Fruit fly (Drosophila melanogaster): Measurements from ENCODE around the gene Rcd-1.

dm6 chrX:19606971-19607370 lies 31.6 kb upstream of the Rcd-1 start:
- no peak for TF ChIP-seq Myc (optimal IDR thresholded peaks at IDR 0.05)
- TF ChIP-seq OdsH (GFP tag; optimal IDR thresholded peaks at IDR 0.05) = no peak
- no peak for TF ChIP-seq brk (GFP tag; optimal IDR thresholded peaks at IDR 0.05)
- no peak for TF ChIP-seq Jra (GFP tag; optimal IDR thresholded peaks at IDR 0.05)
- TF ChIP-seq fru (GFP tag; optimal IDR thresholded peaks at IDR 0.05) = no peak
- TF ChIP-seq Dfd (GFP tag; optimal IDR thresholded peaks at IDR 0.05) = no peak

Data from whole organism, wandering third instar larva.